Worm (Caenorhabditis elegans) whole organism, young adult: Measurements from ENCODE around the gene F45D11.7.
A peak's percentile ranks its signal among the peaks of the same experiment; 100 is the strongest.

Source experiments
- B0336.3 ChIP-seq: fragments of 200-800 bp; sonication (Bioruptor generic); IDR thresholded peaks from 2 replicates; pipeline ENCODE4 v1.3.6; 2022; ENCODE audit warnings: missing genetic modification characterization, missing compliant biosample characterization
- C06A6.2 ChIP-seq: fragments of 200-800 bp; sonication (Bioruptor generic); conservative IDR thresholded peaks from 2 replicates; pipeline ENCODE4 v1.3.6; 2022; ENCODE audit warnings: missing genetic modification characterization, missing compliant biosample characterization
- D2030.7 ChIP-seq: fragments of 200-800 bp; sonication (Bioruptor generic); IDR thresholded peaks from 2 replicates; pipeline ENCODE4 v1.3.6; 2022; ENCODE audit warnings: missing genetic modification reagents, missing genetic modification characterization, missing compliant biosample characterization
- F37B4.10 ChIP-seq: fragments of 200-800 bp; sonication (Bioruptor generic); IDR thresholded peaks from 2 replicates; pipeline ENCODE4 v1.3.6; 2022; ENCODE audit warnings: missing genetic modification characterization, missing compliant biosample characterization
- T07F8.4 ChIP-seq: sonication (generic microtip); optimal IDR thresholded peaks from 2 replicates; lab custom pipeline; 2016; ENCODE audit warnings: mild to moderate bottlenecking, missing genetic modification characterization, moderate library complexity, missing compliant biosample characterization
- Y67H2A.10 ChIP-seq: fragments of 200-800 bp; sonication (Bioruptor generic); conservative IDR thresholded peaks from 2 replicates; pipeline ENCODE4 v1.3.6; 2022; ENCODE audit warnings: missing genetic modification reagents, missing genetic modification characterization, missing compliant biosample characterization
- Y95B8A.8 ChIP-seq: fragments of 200-800 bp; sonication (Bioruptor generic); IDR thresholded peaks from 2 replicates; pipeline ENCODE4 v1.3.6; 2022; ENCODE audit warnings: missing genetic modification reagents, missing genetic modification characterization, missing compliant biosample characterization
- akir-1 ChIP-seq: fragments of 200-800 bp; sonication (Bioruptor generic); optimal IDR thresholded peaks from 2 replicates; lab custom pipeline; 2018; ENCODE audit warnings: mild to moderate bottlenecking, missing genetic modification characterization, moderate library complexity, missing compliant biosample characterization
- athp-1 ChIP-seq: sonication (generic microtip); optimal IDR thresholded peaks from 2 replicates; lab custom pipeline; 2017; ENCODE audit warnings: mild to moderate bottlenecking, missing genetic modification characterization, missing compliant biosample characterization
- attf-5 ChIP-seq: fragments of 200-800 bp; sonication (Bioruptor generic); optimal IDR thresholded peaks from 2 replicates; lab custom pipeline; 2018; ENCODE audit warnings: mild to moderate bottlenecking, missing genetic modification characterization, missing compliant biosample characterization
- attf-6 ChIP-seq: fragments of 200-800 bp; sonication (Bioruptor generic); IDR thresholded peaks from 2 replicates; pipeline ENCODE4 v1.3.6; 2022; ENCODE audit warnings: missing genetic modification reagents, missing genetic modification characterization, missing compliant biosample characterization
- bed-1 ChIP-seq: fragments of 200-800 bp; sonication (Bioruptor generic); IDR thresholded peaks from 2 replicates; pipeline ENCODE4 v1.3.6; 2022; ENCODE audit warnings: missing genetic modification reagents, missing genetic modification characterization, missing compliant biosample characterization
- cebp-1 ChIP-seq, 2 experiments: fragments of 200-800 bp in 1 of 2; sonication (Bioruptor generic) in 1 of 2; sonication (generic microtip) in 1 of 2; IDR thresholded peaks in 1 of 2; optimal IDR thresholded peaks in 1 of 2; 2 replicates each; pipeline versions ENCODE4 v1.3.6 to Lab custom; 2017 to 2022; ENCODE audit warnings: missing compliant biosample characterization in 2 of 2, missing genetic modification characterization in 2 of 2, mild to moderate bottlenecking in 1 of 2, missing genetic modification reagents in 1 of 2, moderate library complexity in 1 of 2
- ceh-100 ChIP-seq: fragments of 200-800 bp; sonication (Bioruptor generic); IDR thresholded peaks from 2 replicates; pipeline ENCODE4 v1.3.6; 2022; ENCODE audit warnings: missing genetic modification reagents, missing genetic modification characterization, missing compliant biosample characterization
- die-1 ChIP-seq: sonication (generic microtip); optimal IDR thresholded peaks from 2 replicates; lab custom pipeline; 2016; ENCODE audit warnings: missing genotype, mild to moderate bottlenecking, missing genetic modification characterization, missing compliant biosample characterization
- dox-1 ChIP-seq: fragments of 200-800 bp; sonication (Bioruptor generic); IDR thresholded peaks from 2 replicates; pipeline ENCODE4 v1.3.6; 2022; ENCODE audit warnings: missing genetic modification reagents, missing genetic modification characterization, missing compliant biosample characterization
- dpl-1 ChIP-seq: fragments of 150-350 bp; optimal IDR thresholded peaks from 2 replicates; lab custom pipeline; 2014; ENCODE audit warnings: missing biosample characterization, missing genetic modification reagents, missing genetic modification characterization
- efl-1 ChIP-seq: fragments of 150-350 bp; optimal IDR thresholded peaks from 2 replicates; lab custom pipeline; 2014; ENCODE audit warnings: missing biosample characterization, missing genetic modification reagents, missing genetic modification characterization
- egl-44 ChIP-seq: fragments of 200-800 bp; sonication (Bioruptor generic); IDR thresholded peaks from 2 replicates; pipeline ENCODE4 v1.3.6; 2022; ENCODE audit warnings: missing genetic modification reagents, missing genetic modification characterization, missing compliant biosample characterization
- ets-4 ChIP-seq: fragments of 200-800 bp; sonication (Bioruptor generic); optimal IDR thresholded peaks from 2 replicates; lab custom pipeline; 2018; ENCODE audit warnings: mild to moderate bottlenecking, missing genetic modification characterization, missing compliant biosample characterization
- hlh-12 ChIP-seq: sonication (generic microtip); optimal IDR thresholded peaks from 2 replicates; lab custom pipeline; 2016; ENCODE audit warnings: missing genetic modification characterization, missing compliant biosample characterization
- hmg-1.2 ChIP-seq: fragments of 200-800 bp; sonication (Bioruptor generic); IDR thresholded peaks from 2 replicates; pipeline ENCODE4 v1.3.6; 2022; ENCODE audit warnings: missing genetic modification reagents, missing genetic modification characterization, missing compliant biosample characterization
- hmg-20 ChIP-seq: fragments of 200-800 bp; sonication (Bioruptor generic); IDR thresholded peaks from 2 replicates; pipeline ENCODE4 v1.3.6; 2022; ENCODE audit warnings: missing genetic modification reagents, missing genetic modification characterization, missing compliant biosample characterization
- hsf-1 ChIP-seq: fragments of 200-800 bp; sonication (Bioruptor generic); IDR thresholded peaks from 2 replicates; pipeline ENCODE4 v1.3.6; 2022; ENCODE audit warnings: missing genetic modification reagents, missing genetic modification characterization, missing compliant biosample characterization
- lag-1 ChIP-seq: fragments of 200-800 bp; sonication (Bioruptor generic); IDR thresholded peaks from 2 replicates; pipeline ENCODE4 v1.3.6; 2022; ENCODE audit warnings: missing genetic modification reagents, missing genetic modification characterization, missing compliant biosample characterization
- lin-26 ChIP-seq: fragments of 200-800 bp; sonication (Bioruptor generic); IDR thresholded peaks from 2 replicates; pipeline ENCODE4 v1.3.6; 2022; ENCODE audit warnings: missing genetic modification reagents, missing genetic modification characterization, missing compliant biosample characterization
- madf-6 ChIP-seq: fragments of 200-800 bp; sonication (Bioruptor generic); IDR thresholded peaks from 2 replicates; pipeline ENCODE4 v1.3.6; 2022; ENCODE audit warnings: missing genetic modification reagents, missing genetic modification characterization, missing compliant biosample characterization
- mcd-1 ChIP-seq: fragments of 200-800 bp; sonication (Bioruptor generic); IDR thresholded peaks from 2 replicates; pipeline ENCODE4 v1.3.6; 2022; ENCODE audit warnings: missing genetic modification reagents, missing genetic modification characterization, missing compliant biosample characterization
- nhr-27 ChIP-seq: fragments of 200-800 bp; sonication (Bioruptor generic); optimal IDR thresholded peaks from 2 replicates; lab custom pipeline; 2018; ENCODE audit warnings: mild to moderate bottlenecking, missing genetic modification characterization, moderate library complexity, missing compliant biosample characterization
- nhr-90 ChIP-seq: sonication (generic microtip); optimal IDR thresholded peaks from 2 replicates; lab custom pipeline; 2016; ENCODE audit warnings: missing genotype, mild to moderate bottlenecking, missing genetic modification characterization, missing compliant biosample characterization
- pbrm-1 ChIP-seq: fragments of 200-800 bp; sonication (Bioruptor generic); IDR thresholded peaks from 2 replicates; pipeline ENCODE4 v1.3.6; 2022; ENCODE audit warnings: missing genetic modification reagents, missing genetic modification characterization, missing compliant biosample characterization
- rcor-1 ChIP-seq: fragments of 200-800 bp; sonication (Bioruptor generic); IDR thresholded peaks from 2 replicates; pipeline ENCODE4 v1.3.6; 2022; ENCODE audit warnings: missing genetic modification reagents, missing genetic modification characterization, missing compliant biosample characterization
- rec-8 ChIP-seq, 2 experiments: sonication (generic microtip); optimal IDR thresholded peaks; 2 replicates each; lab custom pipeline; 2016; ENCODE audit warnings: mild to moderate bottlenecking in 2 of 2, missing genetic modification characterization in 2 of 2, missing genetic modification reagents in 2 of 2, missing genotype in 2 of 2, missing biosample characterization in 1 of 2, missing compliant biosample characterization in 1 of 2, moderate library complexity in 1 of 2
- tbx-9 ChIP-seq: sonication (generic microtip); optimal IDR thresholded peaks from 2 replicates; lab custom pipeline; 2016; ENCODE audit warnings: borderline replicate concordance, missing genetic modification characterization, inconsistent platforms, missing compliant biosample characterization
- tlf-1 ChIP-seq: fragments of 200-800 bp; sonication (Bioruptor generic); optimal IDR thresholded peaks from 2 replicates; lab custom pipeline; 2018; ENCODE audit warnings: mild to moderate bottlenecking, missing genetic modification characterization, missing compliant biosample characterization
- unc-62 ChIP-seq: fragments of 150-350 bp; optimal IDR thresholded peaks from 2 replicates; lab custom pipeline; 2014; ENCODE audit warnings: missing biosample characterization, missing genetic modification reagents, missing genetic modification characterization
- xnd-1 ChIP-seq: sonication (generic microtip); optimal IDR thresholded peaks from 2 replicates; lab custom pipeline; 2016; ENCODE audit warnings: missing genotype, missing genetic modification reagents, missing genetic modification characterization, missing compliant biosample characterization
- ztf-25 ChIP-seq: fragments of 200-800 bp; sonication (Bioruptor generic); IDR thresholded peaks from 2 replicates; pipeline ENCODE4 v1.3.6; 2022; ENCODE audit warnings: missing genetic modification reagents, missing genetic modification characterization, missing compliant biosample characterization
- ztf-3 ChIP-seq: fragments of 200-800 bp; sonication (Bioruptor generic); optimal IDR thresholded peaks from 2 replicates; lab custom pipeline; 2018; ENCODE audit warnings: mild to moderate bottlenecking, missing genetic modification characterization, missing compliant biosample characterization

F45D11.7 gene

DNA sequence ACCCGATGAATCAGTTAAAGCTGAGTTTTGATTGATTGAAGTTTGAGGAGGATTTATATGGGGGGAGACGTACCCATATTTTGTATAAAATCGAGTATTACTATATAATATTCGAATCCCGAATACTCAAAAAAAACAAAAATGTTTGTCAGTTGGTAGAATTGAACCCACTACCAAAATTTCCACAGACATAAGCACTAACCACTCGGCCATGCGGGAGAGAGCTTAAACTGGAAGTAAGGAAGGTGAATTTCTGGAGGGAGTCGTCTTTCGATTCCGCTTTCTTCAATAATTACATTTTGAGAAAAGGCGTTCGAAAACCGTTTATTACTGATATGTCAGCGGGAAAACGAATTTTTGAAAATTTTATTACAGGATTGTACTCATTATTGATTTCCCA, 17.2 kb upstream of the F45D11.7 start:
- 0 out of 2 replicates have a peak, but pooled peaks have one; percentile 28 for TF ChIP-seq hmg-20 (GFP tag; lab: Robert Waterston, UW)
- TF ChIP-seq egl-44 (GFP tag; lab: Robert Waterston, UW), result peak; percentile 37; the same call in 1 of the 2 replicates
- TF ChIP-seq Y95B8A.8 (GFP tag; lab: Robert Waterston, UW), result 0 out of 2 replicates have a peak, but pooled peaks have one; percentile 53
- 0 out of 2 replicates have a peak, but pooled peaks have one; percentile 13 for TF ChIP-seq ztf-25 (GFP tag; lab: Robert Waterston, UW)
- peak; percentile 60 for TF ChIP-seq dox-1
- 0 out of 2 replicates have a peak, but pooled peaks have one; percentile 45 for TF ChIP-seq pbrm-1
- 0 out of 2 replicates have a peak, but pooled peaks have one; percentile 13 for TF ChIP-seq ceh-100 (GFP tag; lab: Robert Waterston, UW)
- TF ChIP-seq rcor-1, result peak; percentile 77
- peak; percentile 53; the same call in 1 of the 2 replicates for TF ChIP-seq D2030.7 (GFP tag; lab: Robert Waterston, UW)
- TF ChIP-seq mcd-1, result peak; percentile 52

DNA sequence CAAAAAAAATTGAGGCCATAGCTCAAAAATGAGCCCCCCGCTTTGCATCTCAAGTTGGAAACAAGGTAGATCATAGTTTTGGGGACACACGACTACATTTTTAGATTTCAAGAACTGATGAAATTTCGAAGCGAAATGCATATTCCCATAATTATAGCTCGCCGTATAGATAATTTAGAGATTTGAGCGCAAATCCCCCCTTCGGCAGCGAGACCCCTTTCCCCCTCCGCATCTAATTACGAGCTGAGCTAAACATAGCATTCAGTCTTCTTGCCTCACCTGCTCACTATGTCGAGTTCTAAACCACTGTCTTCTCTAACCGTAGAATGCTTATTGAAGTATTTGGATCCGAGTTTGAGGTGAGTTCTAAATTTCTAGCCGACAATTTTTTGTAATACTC, 15.2 kb upstream of the F45D11.7 start, which contains the start of the genes fbxc-17 and fbxc-15:
fbxc-17 (minus strand) TSS at position 101 of the 400 bp plus-strand sequence.
fbxc-15 (plus strand) TSS at position 289 of the 400 bp plus-strand sequence.
- TF ChIP-seq die-1 (tag; lab: Kevin White, UChicago) (no peak), Y67H2A.10 (no peak), madf-6 (GFP tag; lab: Robert Waterston, UW) (no peak), unc-62 (GFP tag; lab: Kevin White, UChicago) (no peak), T07F8.4 (tag; lab: Kevin White, UChicago) (no peak), tlf-1 (GFP tag; lab: Kevin White, UChicago) (no peak), efl-1 (GFP tag; lab: Kevin White, UChicago) (no peak), rcor-1 (no peak), rec-8 (tag; optimal IDR thresholded peaks at IDR 0.05; lab: Kevin White, UChicago) (no peak), hsf-1 (GFP tag; lab: Robert Waterston, UW) (no peak), hmg-1.2 (no peak), cebp-1 (GFP tag; IDR thresholded peaks at IDR 0.05; lab: Robert Waterston, UW) (no peak), cebp-1 (tag; optimal IDR thresholded peaks at IDR 0.05; lab: Kevin White, UChicago) (no peak), ets-4 (GFP tag; lab: Kevin White, UChicago) (no peak), C06A6.2 (GFP tag; lab: Robert Waterston, UW) (no peak), bed-1 (GFP tag; lab: Robert Waterston, UW) (no peak)

ce11 chrII:982842-983241, 11.5 kb upstream of the F45D11.7 start, which contains the start of gene srh-274:
Gene srh-274, plus strand, starts transcription at chrII:983142.
- TF ChIP-seq F37B4.10 (GFP tag; lab: Robert Waterston, UW), result no peak
- no peak for TF ChIP-seq nhr-27 (tag; lab: Kevin White, UChicago)
- no peak for TF ChIP-seq lin-26
- TF ChIP-seq madf-6 (GFP tag; lab: Robert Waterston, UW), result no peak
- TF ChIP-seq hlh-12, result no peak
- no peak for TF ChIP-seq C06A6.2 (GFP tag; lab: Robert Waterston, UW)
- TF ChIP-seq athp-1 (tag; lab: Kevin White, UChicago), result no peak
- no peak for TF ChIP-seq dpl-1 (GFP tag; lab: Kevin White, UChicago)
- TF ChIP-seq attf-5, result no peak
- TF ChIP-seq akir-1 (GFP tag; lab: Kevin White, UChicago), result no peak
- TF ChIP-seq ztf-3 (GFP tag; lab: Kevin White, UChicago), result no peak
- no peak for TF ChIP-seq lag-1 (GFP tag; lab: Robert Waterston, UW)
- no peak for TF ChIP-seq attf-6 (GFP tag; lab: Robert Waterston, UW)
- no peak for TF ChIP-seq xnd-1 (tag; lab: Kevin White, UChicago)
- TF ChIP-seq B0336.3 (GFP tag; lab: Robert Waterston, UW), result no peak
- TF ChIP-seq nhr-90, result no peak
- TF ChIP-seq tbx-9 (tag; lab: Kevin White, UChicago), result no peak
